Fruit fly (Drosophila melanogaster) whole organism, pupa: ENCODE measurements around the gene fy.

Source experiments
- CG32121 ChIP-seq: fragments of 200-800 bp; sonication (Bioruptor generic); IDR thresholded peaks from 2 replicates; pipeline ENCODE4 v1.3.6; 2022; ENCODE audit warnings: missing biosample characterization, missing genetic modification characterization
- CG34367 ChIP-seq: fragments of 200-800 bp; sonication (Bioruptor generic); optimal IDR thresholded peaks from 2 replicates; lab custom pipeline; 2018; ENCODE audit warnings: missing biosample characterization, mild to moderate bottlenecking, missing genetic modification characterization
- Pif1A ChIP-seq: fragments of 200-800 bp; sonication (Bioruptor generic); optimal IDR thresholded peaks from 3 replicates; lab custom pipeline; 2016; ENCODE audit warnings: missing biosample characterization, missing genetic modification characterization
- gl ChIP-seq: fragments of 200-800 bp; sonication (Bioruptor generic); optimal IDR thresholded peaks from 2 replicates; lab custom pipeline; 2018; ENCODE audit warnings: missing biosample characterization, mild to moderate bottlenecking, missing genetic modification characterization

dm6 chr2L:8442147-8442546 lies 39.1 kb upstream of the fy start, which contains the start of gene CG31897:
- TF ChIP-seq CG32121 (no peak), CG34367 (no peak), Pif1A (GFP tag; lab: Kevin White, UChicago) (no peak), gl (tag; lab: Kevin White, UChicago) (no peak)
